Fruit fly (Drosophila melanogaster) whole organism, embryonic: ENCODE results near the gene Gmap.
A peak's percentile ranks its signal among the peaks of the same experiment; 100 is the strongest.

Experiments
- Ada2b ChIP-seq: fragments of 200-800 bp; sonication (Bioruptor generic); IDR thresholded peaks from 2 replicates; pipeline ENCODE4 v1.3.6; 2022; ENCODE audit warnings: missing biosample characterization, missing genetic modification characterization
- BtbVII ChIP-seq: fragments of 200-800 bp; sonication (Bioruptor generic); optimal IDR thresholded peaks from 3 replicates; lab custom pipeline; 2017; ENCODE audit warnings: missing biosample characterization, mild to moderate bottlenecking, missing genetic modification characterization
- CG10959 ChIP-seq: fragments of 200-800 bp; sonication (Bioruptor generic); IDR thresholded peaks from 2 replicates; pipeline ENCODE4 v1.3.6; 2022; ENCODE audit warnings: missing biosample characterization, missing genetic modification characterization
- CG12071 ChIP-seq: fragments of 200-800 bp; sonication (Bioruptor generic); optimal IDR thresholded peaks from 3 replicates; lab custom pipeline; 2018; ENCODE audit warnings: missing biosample characterization, mild to moderate bottlenecking, missing genetic modification characterization
- CG13775 ChIP-seq: fragments of 200-800 bp; sonication (Bioruptor generic); optimal IDR thresholded peaks from 3 replicates; lab custom pipeline; 2017; ENCODE audit warnings: missing biosample characterization, mild to moderate bottlenecking, missing genetic modification characterization
- CG15479 ChIP-seq: fragments of 200-800 bp; sonication (Bioruptor generic); optimal IDR thresholded peaks from 3 replicates; lab custom pipeline; 2019; ENCODE audit warnings: missing biosample characterization, mild to moderate bottlenecking, missing genetic modification characterization, moderate library complexity
- CG16779 ChIP-seq: fragments of 200-800 bp; sonication (Bioruptor generic); IDR thresholded peaks from 2 replicates; pipeline ENCODE4 v1.3.6; 2022; ENCODE audit warnings: missing biosample characterization, missing genetic modification characterization
- CG16863 ChIP-seq: fragments of 200-800 bp; sonication (Bioruptor generic); optimal IDR thresholded peaks from 3 replicates; lab custom pipeline; 2016; ENCODE audit warnings: missing biosample characterization, missing genetic modification characterization
- CG18599 ChIP-seq: fragments of 200-800 bp; sonication (Bioruptor generic); optimal IDR thresholded peaks from 3 replicates; lab custom pipeline; 2017; ENCODE audit warnings: missing biosample characterization, missing genetic modification characterization, mild to moderate bottlenecking, moderate library complexity, missing genetic modification reagents
- CG2678 ChIP-seq: fragments of 200-800 bp; sonication (Bioruptor generic); optimal IDR thresholded peaks from 3 replicates; lab custom pipeline; 2019; ENCODE audit warnings: missing biosample characterization, mild to moderate bottlenecking, missing genetic modification characterization, moderate library complexity
- CG3281 ChIP-seq: fragments of 200-800 bp; sonication (Bioruptor generic); optimal IDR thresholded peaks from 3 replicates; lab custom pipeline; 2017; ENCODE audit warnings: missing biosample characterization, mild to moderate bottlenecking, missing genetic modification characterization
- CG3838 ChIP-seq: fragments of 200-800 bp; sonication (Bioruptor generic); optimal IDR thresholded peaks from 3 replicates; lab custom pipeline; 2016; ENCODE audit warnings: missing biosample characterization, missing genetic modification characterization
- CG5180 ChIP-seq: fragments of 200-800 bp; sonication (Bioruptor generic); optimal IDR thresholded peaks from 3 replicates; lab custom pipeline; 2017; ENCODE audit warnings: missing biosample characterization, missing genetic modification characterization, mild to moderate bottlenecking, moderate library complexity, missing genetic modification reagents
- CG6765 ChIP-seq: fragments of 200-800 bp; sonication (Bioruptor generic); optimal IDR thresholded peaks from 3 replicates; lab custom pipeline; 2017; ENCODE audit warnings: missing biosample characterization, mild to moderate bottlenecking, missing genetic modification characterization
- CG6791 ChIP-seq: fragments of 200-800 bp; sonication (Bioruptor generic); IDR thresholded peaks from 3 replicates; pipeline ENCODE4 v1.3.6; 2022; ENCODE audit warnings: missing biosample characterization, missing genetic modification characterization; ENCODE audit not compliant: partially characterized antibody
- CG7357 ChIP-seq: fragments of 200-800 bp; sonication (Bioruptor generic); IDR thresholded peaks from 3 replicates; pipeline ENCODE4 v1.3.6; 2022; ENCODE audit warnings: missing biosample characterization, missing genetic modification characterization
- CG8388 ChIP-seq: fragments of 200-800 bp; sonication (Bioruptor generic); optimal IDR thresholded peaks from 2 replicates; lab custom pipeline; 2019; ENCODE audit warnings: missing biosample characterization, mild to moderate bottlenecking, missing genetic modification characterization, moderate library complexity
- CG9797 ChIP-seq: fragments of 200-800 bp; sonication (Bioruptor generic); optimal IDR thresholded peaks from 3 replicates; lab custom pipeline; 2018; ENCODE audit warnings: missing biosample characterization, mild to moderate bottlenecking, missing genetic modification characterization
- CG9876 ChIP-seq: fragments of 200-800 bp; sonication (Bioruptor generic); optimal IDR thresholded peaks from 2 replicates; lab custom pipeline; 2016; ENCODE audit warnings: missing biosample characterization, missing genetic modification characterization
- D ChIP-seq, 2 experiments: fragments of 200-800 bp in 1 of 2; fragments of >200 bp in 1 of 2; sonication (Bioruptor generic) in 1 of 2; optimal IDR thresholded peaks; 2 replicates in 1 of 2; 3 replicates in 1 of 2; lab custom pipeline; 2017; ENCODE audit warnings: mild to moderate bottlenecking in 1 of 2, missing biosample characterization in 1 of 2, missing genetic modification characterization in 1 of 2, missing genetic modification reagents in 1 of 2
- Deaf1 ChIP-seq: fragments of 200-800 bp; optimal IDR thresholded peaks from 3 replicates; lab custom pipeline; 2019; ENCODE audit warnings: missing biosample characterization, mild to moderate bottlenecking, missing genetic modification characterization, moderate library complexity
- Dll ChIP-seq: fragments of 200-800 bp; sonication (Bioruptor generic); IDR thresholded peaks from 4 replicates; pipeline ENCODE4 v1.3.6; 2022; ENCODE audit warnings: missing biosample characterization, missing genetic modification characterization; ENCODE audit not compliant: partially characterized antibody
- Hey ChIP-seq: fragments of 200-800 bp; sonication (Bioruptor generic); optimal IDR thresholded peaks from 3 replicates; lab custom pipeline; 2018; ENCODE audit warnings: missing biosample characterization, mild to moderate bottlenecking, missing genetic modification characterization
- Hmx ChIP-seq: fragments of 200-800 bp; sonication (Bioruptor generic); optimal IDR thresholded peaks from 2 replicates; lab custom pipeline; 2016; ENCODE audit warnings: missing biosample characterization, missing genetic modification characterization
- MBD-R2 ChIP-seq: fragments of 200-800 bp; sonication (Bioruptor generic); IDR thresholded peaks from 2 replicates; pipeline ENCODE4 v1.3.6; 2022; ENCODE audit warnings: missing biosample characterization, missing genetic modification characterization
- Oli ChIP-seq: fragments of 200-800 bp; sonication (Bioruptor generic); optimal IDR thresholded peaks from 2 replicates; lab custom pipeline; 2018; ENCODE audit warnings: missing biosample characterization, mild to moderate bottlenecking, missing genetic modification characterization, moderate library complexity
- Side ChIP-seq: fragments of 200-800 bp; sonication (Bioruptor generic); optimal IDR thresholded peaks from 2 replicates; lab custom pipeline; 2016; ENCODE audit warnings: missing biosample characterization, missing genetic modification characterization
- Six4 ChIP-seq: fragments of 200-800 bp; sonication (Bioruptor generic); optimal IDR thresholded peaks from 2 replicates; lab custom pipeline; 2016; ENCODE audit warnings: missing biosample characterization, missing genetic modification characterization
- Sox102F ChIP-seq: fragments of 200-800 bp; sonication (Bioruptor generic); optimal IDR thresholded peaks from 2 replicates; lab custom pipeline; 2018; ENCODE audit warnings: missing biosample characterization, mild to moderate bottlenecking, missing genetic modification characterization, moderate library complexity
- al ChIP-seq: fragments of 200-800 bp; sonication (Bioruptor generic); IDR thresholded peaks from 2 replicates; pipeline ENCODE4 v1.3.6; 2022; ENCODE audit warnings: missing biosample characterization, missing genetic modification characterization
- ase ChIP-seq: fragments of 200-800 bp; sonication (Bioruptor generic); IDR thresholded peaks from 3 replicates; pipeline ENCODE4 v1.3.6; 2022; ENCODE audit warnings: missing biosample characterization, missing genetic modification characterization
- bigmax ChIP-seq: fragments of 200-800 bp; sonication (Bioruptor generic); optimal IDR thresholded peaks from 2 replicates; lab custom pipeline; 2018; ENCODE audit warnings: missing biosample characterization, mild to moderate bottlenecking, missing genetic modification characterization
- bowl ChIP-seq: fragments of 200-800 bp; sonication (Bioruptor generic); IDR thresholded peaks from 2 replicates; pipeline ENCODE4 v1.3.6; 2022; ENCODE audit warnings: missing biosample characterization, missing genetic modification characterization
- cg ChIP-seq: fragments of 200-800 bp; sonication (Bioruptor generic); optimal IDR thresholded peaks from 3 replicates; lab custom pipeline; 2019; ENCODE audit warnings: missing biosample characterization, mild to moderate bottlenecking, missing genetic modification characterization, moderate library complexity
- chm ChIP-seq: fragments of 200-800 bp; sonication (Bioruptor generic); IDR thresholded peaks from 2 replicates; pipeline ENCODE4 v1.3.6; 2022; ENCODE audit warnings: missing biosample characterization, missing genetic modification characterization
- chn ChIP-seq: fragments of 200-800 bp; sonication (Bioruptor generic); optimal IDR thresholded peaks from 2 replicates; lab custom pipeline; 2016; ENCODE audit warnings: missing biosample characterization, missing genetic modification characterization
- ci ChIP-seq: fragments of 200-800 bp; sonication (Bioruptor generic); IDR thresholded peaks from 3 replicates; pipeline ENCODE4 v1.3.6; 2022; ENCODE audit warnings: missing biosample characterization, missing genetic modification characterization
- crp ChIP-seq, 2 experiments: fragments of 200-800 bp; sonication (Bioruptor generic); optimal IDR thresholded peaks; 2 replicates in 1 of 2; 3 replicates in 1 of 2; lab custom pipeline; 2017; ENCODE audit warnings: missing biosample characterization in 2 of 2, missing genetic modification characterization in 2 of 2, mild to moderate bottlenecking in 1 of 2, moderate library complexity in 1 of 2
- danr ChIP-seq: fragments of 200-800 bp; sonication (Bioruptor generic); IDR thresholded peaks from 2 replicates; pipeline ENCODE4 v1.3.6; 2022; ENCODE audit warnings: missing biosample characterization, missing genetic modification characterization
- dmrt11E ChIP-seq: fragments of 200-800 bp; sonication (Bioruptor generic); optimal IDR thresholded peaks from 3 replicates; lab custom pipeline; 2018; ENCODE audit warnings: missing biosample characterization, mild to moderate bottlenecking, missing genetic modification characterization, moderate library complexity
- dysf ChIP-seq: fragments of 200-800 bp; sonication (Bioruptor generic); IDR thresholded peaks from 3 replicates; pipeline ENCODE4 v1.3.6; 2022; ENCODE audit warnings: missing biosample characterization, missing genetic modification characterization
- en ChIP-seq: fragments of 200-800 bp; sonication (Bioruptor generic); optimal IDR thresholded peaks from 2 replicates; lab custom pipeline; 2016; ENCODE audit warnings: missing biosample characterization, missing genetic modification characterization
- fd3F ChIP-seq: fragments of 200-800 bp; sonication (Bioruptor generic); optimal IDR thresholded peaks from 2 replicates; lab custom pipeline; 2018; ENCODE audit warnings: missing biosample characterization, mild to moderate bottlenecking, missing genetic modification characterization, moderate library complexity
- ken ChIP-seq: fragments of 200-800 bp; sonication (Bioruptor generic); IDR thresholded peaks from 3 replicates; pipeline ENCODE4 v1.3.6; 2022; ENCODE audit warnings: missing biosample characterization, missing genetic modification characterization
- row ChIP-seq: fragments of 200-800 bp; sonication (Bioruptor generic); IDR thresholded peaks from 3 replicates; pipeline ENCODE4 v1.3.6; 2022; ENCODE audit warnings: missing biosample characterization, missing genetic modification characterization
- sens ChIP-seq: fragments of 200-800 bp; sonication (Bioruptor generic); peaks from one replicate; lab custom pipeline; 2016; ENCODE audit warnings: missing biosample characterization, missing genetic modification characterization
- shn ChIP-seq: fragments of 200-800 bp; sonication (Bioruptor generic); optimal IDR thresholded peaks from 3 replicates; lab custom pipeline; 2016; ENCODE audit warnings: missing biosample characterization, missing genetic modification characterization
- stc ChIP-seq: fragments of 200-800 bp; sonication (Bioruptor generic); IDR thresholded peaks from 2 replicates; pipeline ENCODE4 v1.3.6; 2022; ENCODE audit warnings: missing biosample characterization, missing genetic modification characterization
- stwl ChIP-seq: fragments of 200-800 bp; sonication (Bioruptor generic); optimal IDR thresholded peaks from 3 replicates; lab custom pipeline; 2018; ENCODE audit warnings: missing biosample characterization, mild to moderate bottlenecking, missing genetic modification characterization, moderate library complexity
- tna ChIP-seq: fragments of 200-800 bp; sonication (Bioruptor generic); IDR thresholded peaks from 2 replicates; pipeline ENCODE4 v1.3.6; 2022; ENCODE audit warnings: missing biosample characterization, missing genetic modification characterization; ENCODE audit not compliant: partially characterized antibody

Gmap gene

DNA sequence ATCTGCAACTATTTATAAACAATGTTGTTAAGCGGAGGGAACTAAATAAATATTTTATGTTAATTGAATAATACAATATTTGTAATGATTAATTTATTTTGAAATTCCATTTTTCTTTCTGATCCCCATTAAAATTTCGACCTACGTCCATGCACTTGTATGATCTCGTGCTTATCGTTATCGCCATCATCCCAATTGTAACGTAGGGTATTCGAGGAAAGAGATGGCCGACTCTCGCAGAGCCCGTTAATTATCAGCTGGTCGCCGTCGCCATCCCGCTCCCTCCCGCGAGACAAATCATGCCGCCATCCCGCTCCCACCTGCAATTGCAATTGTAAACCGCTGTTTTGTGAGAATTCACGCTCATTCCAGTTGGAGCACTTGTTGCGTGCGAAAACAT is 33.6 kb upstream of the Gmap start, which contains the start of gene CG11655 (continued):
- TF ChIP-seq al, result peak; percentile 37; the same call in 1 of the 2 replicates
- TF ChIP-seq chm (GFP tag; lab: Robert Waterston, UW), result 0 out of 2 replicates have a peak, but pooled peaks have one; percentile 43
- TF ChIP-seq stc (GFP tag; lab: Robert Waterston, UW), result no peak
- TF ChIP-seq CG6791, result peak; percentile 49; the same call in 1 of the 3 replicates
- peak; percentile 86 for TF ChIP-seq row
- TF ChIP-seq MBD-R2 (GFP tag; lab: Robert Waterston, UW), result peak; percentile 67
- TF ChIP-seq dysf (GFP tag; lab: Robert Waterston, UW), result peak; percentile 41; the same call in 1 of the 3 replicates
- TF ChIP-seq CG10959 (GFP tag; lab: Robert Waterston, UW), result no peak
- no peak for TF ChIP-seq tna (GFP tag; lab: Robert Waterston, UW)
- TF ChIP-seq CG12071, result no peak
- TF ChIP-seq CG6765, result no peak
- TF ChIP-seq fd3F, result no peak
- no peak for TF ChIP-seq CG9797 (GFP tag; lab: Kevin White, UChicago)
- TF ChIP-seq CG8388 (GFP tag; lab: Kevin White, UChicago), result no peak
- 0 out of 3 replicates have a peak, but pooled peaks have one; percentile 36 for TF ChIP-seq ci (GFP tag; lab: Robert Waterston, UW)
- no peak for TF ChIP-seq stwl (tag; lab: Kevin White, UChicago)
- peak in 1 of 2 experiments; percentile 80 for TF ChIP-seq crp (GFP tag; optimal IDR thresholded peaks at IDR 0.05; lab: Kevin White, UChicago)
- no peak for TF ChIP-seq BtbVII (GFP tag; lab: Kevin White, UChicago)
- no peak for TF ChIP-seq CG2678
- no peak for TF ChIP-seq Six4
- no peak for TF ChIP-seq CG3281 (GFP tag; lab: Kevin White, UChicago)
- no peak for TF ChIP-seq Dll (GFP tag; lab: Robert Waterston, UW)
- peak; percentile 17 for TF ChIP-seq Sox102F (GFP tag; lab: Kevin White, UChicago)
- peak; percentile 84 for TF ChIP-seq sens (GFP tag; lab: Kevin White, UChicago)
- TF ChIP-seq CG16863, result no peak
- peak; percentile 14 for TF ChIP-seq CG13775
- no peak for TF ChIP-seq en (GFP tag; lab: Kevin White, UChicago)
- peak; percentile 4 for TF ChIP-seq chn
- no peak for TF ChIP-seq D (optimal IDR thresholded peaks at IDR 0.05; lab: Kevin White, UChicago)
- no peak for TF ChIP-seq D (GFP tag; optimal IDR thresholded peaks at IDR 0.05; lab: Kevin White, UChicago)
- no peak for TF ChIP-seq bigmax (GFP tag; lab: Kevin White, UChicago)
- no peak for TF ChIP-seq shn (GFP tag; lab: Kevin White, UChicago)
- no peak for TF ChIP-seq CG7357 (GFP tag; lab: Robert Waterston, UW)
- no peak for TF ChIP-seq CG16779
- TF ChIP-seq bowl (GFP tag; lab: Robert Waterston, UW), result no peak
- no peak for TF ChIP-seq Side (GFP tag; lab: Kevin White, UChicago)
- TF ChIP-seq Oli (tag; lab: Kevin White, UChicago), result peak; percentile 37
- TF ChIP-seq ken (GFP tag; lab: Robert Waterston, UW), result no peak
- 0 out of 2 replicates have a peak, but pooled peaks have one; percentile 24 for TF ChIP-seq danr (GFP tag; lab: Robert Waterston, UW)
- peak; percentile 39 for TF ChIP-seq CG18599 (GFP tag; lab: Kevin White, UChicago)
- TF ChIP-seq ase (GFP tag; lab: Robert Waterston, UW), result no peak
- peak; percentile 35 for TF ChIP-seq dmrt11E (tag; lab: Kevin White, UChicago)
- TF ChIP-seq CG5180 (GFP tag; lab: Kevin White, UChicago), result no peak
- no peak for TF ChIP-seq cg (GFP tag; lab: Kevin White, UChicago)
- TF ChIP-seq CG3838 (GFP tag; lab: Kevin White, UChicago), result no peak
- no peak for TF ChIP-seq Hey
- TF ChIP-seq CG15479, result peak; percentile 54
- TF ChIP-seq Hmx (GFP tag; lab: Kevin White, UChicago), result no peak
- TF ChIP-seq CG9876 (GFP tag; lab: Kevin White, UChicago), result no peak
- peak; percentile 21; the same call in 1 of the 2 replicates for TF ChIP-seq Ada2b (GFP tag; lab: Robert Waterston, UW)
- no peak for TF ChIP-seq Deaf1 (tag; lab: Kevin White, UChicago)
